Worm (Caenorhabditis elegans) whole organism, L4 larva: ENCODE results near the gene wht-3.

Source experiments
- ama-1 ChIP-seq: fragments of 150-350 bp; optimal IDR thresholded peaks from 2 replicates; lab custom pipeline; 2014; ENCODE audit warnings: inconsistent platforms, mixed read lengths
- ceh-28 ChIP-seq: fragments of 150-350 bp; optimal IDR thresholded peaks from 2 replicates; lab custom pipeline; 2014; ENCODE audit warnings: missing biosample characterization, missing genetic modification reagents, missing genetic modification characterization
- dve-1 ChIP-seq: sonication (generic microtip); optimal IDR thresholded peaks from 2 replicates; lab custom pipeline; 2017; ENCODE audit warnings: antibody characterized with exemption, mild to moderate bottlenecking, missing genetic modification characterization, missing compliant biosample characterization; ENCODE audit not compliant: insufficient read depth
- mdl-1 ChIP-seq, 2 experiments: fragments of 150-350 bp in 1 of 2; sonication (generic microtip) in 1 of 2; optimal IDR thresholded peaks; 2 replicates each; lab custom pipeline; 2014 to 2017; ENCODE audit warnings: missing biosample characterization in 2 of 2, missing genetic modification characterization in 2 of 2
- nhr-25 ChIP-seq: sonication (generic microtip); optimal IDR thresholded peaks from 2 replicates; lab custom pipeline; 2017; ENCODE audit warnings: missing genetic modification characterization, mild to moderate bottlenecking, missing compliant biosample characterization, antibody characterized with exemption, moderate library complexity, borderline replicate concordance; ENCODE audit not compliant: insufficient read depth
- nhr-77 ChIP-seq: fragments of 150-350 bp; optimal IDR thresholded peaks from 2 replicates; lab custom pipeline; 2014; ENCODE audit warnings: missing biosample characterization, missing genetic modification characterization
- snpc-4 ChIP-seq: fragments of 150-350 bp; optimal IDR thresholded peaks from 2 replicates; lab custom pipeline; 2014; ENCODE audit warnings: missing biosample characterization, missing genetic modification characterization

ce11 chrIII:4187845-4188244 is 36.4 kb upstream of the wht-3 start, which contains the start of gene R74.2:
- TF ChIP-seq ama-1 (lab: Kevin White, UChicago) = no peak
- TF ChIP-seq nhr-77 (tag; lab: Kevin White, UChicago) = no peak
- no peak for TF ChIP-seq snpc-4 (tag; lab: Kevin White, UChicago)
- no peak for TF ChIP-seq nhr-25 (tag; lab: Kevin White, UChicago)
- TF ChIP-seq dve-1 (tag; lab: Kevin White, UChicago) = no peak
- TF ChIP-seq ceh-28 (tag; lab: Kevin White, UChicago) = no peak
- TF ChIP-seq mdl-1 (tag; optimal IDR thresholded peaks at IDR 0.05; lab: Kevin White, UChicago) = no peak
